Worm (Caenorhabditis elegans) whole organism, L4/young adult: Measurements from ENCODE around the gene Y39A1A.21.

Source experiments
- W03F9.2 ChIP-seq: fragments of 150-350 bp; optimal IDR thresholded peaks from 2 replicates; lab custom pipeline; 2014; ENCODE audit warnings: missing biosample characterization, missing genetic modification characterization
- dao-5 ChIP-seq: sonication (generic microtip); optimal IDR thresholded peaks from 2 replicates; lab custom pipeline; 2016; ENCODE audit warnings: missing genotype, missing genetic modification characterization, moderate library complexity, missing compliant biosample characterization
- him-1 ChIP-seq: sonication (generic microtip); optimal IDR thresholded peaks from 2 replicates; lab custom pipeline; 2016; ENCODE audit warnings: missing genotype, missing genetic modification reagents, missing genetic modification characterization, missing compliant biosample characterization

DNA sequence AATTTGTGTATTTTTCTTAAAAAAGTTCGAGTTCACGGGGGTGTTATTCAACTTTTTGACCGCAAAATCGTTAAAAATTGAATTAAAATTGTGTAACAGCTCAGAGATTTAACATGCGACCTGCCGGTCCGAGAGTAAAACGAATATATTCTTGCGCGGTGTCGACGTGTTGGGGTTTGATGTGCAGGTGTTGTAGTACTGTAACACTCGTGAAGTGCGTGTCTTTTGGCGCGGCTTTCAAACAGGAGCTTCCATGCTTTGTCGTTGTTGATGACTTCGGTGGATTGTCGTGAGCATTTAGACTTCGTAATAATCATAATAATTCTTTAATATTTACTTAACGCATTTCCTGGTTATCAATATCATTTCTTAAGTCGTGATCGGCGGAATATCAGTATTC, 23.7 kb upstream of the Y39A1A.21 start, which contains the start of gene tat-3:
- TF ChIP-seq dao-5 (tag; lab: Kevin White, UChicago) = no peak
- no peak for TF ChIP-seq W03F9.2
- TF ChIP-seq him-1 (tag; lab: Kevin White, UChicago) = no peak
